Worm (Caenorhabditis elegans): Measurements from ENCODE around the gene srw-15.

Gene srw-15

DNA sequence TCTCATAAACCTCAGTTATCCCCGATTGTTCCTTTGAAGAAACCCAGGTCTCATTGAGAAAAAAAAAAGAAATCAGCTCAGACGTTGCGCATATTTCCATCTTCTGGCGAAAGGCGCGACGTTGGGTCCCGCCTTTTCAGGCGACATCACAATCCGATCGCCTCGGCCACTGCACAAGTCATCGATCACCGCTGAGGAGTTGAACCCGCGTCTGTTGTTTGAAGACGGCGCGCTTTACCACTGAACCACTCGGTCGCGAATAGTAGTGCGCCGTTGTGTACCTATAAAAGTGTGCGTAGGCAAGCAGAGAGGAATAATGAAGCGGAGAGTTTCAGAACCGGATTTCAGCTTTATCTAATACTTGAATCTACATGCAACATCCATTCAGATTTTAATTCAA lies 39.4 kb upstream of the srw-15 start, which contains the start of gene Y75B12B.11 (continued):
- peak; percentile 95 for TF ChIP-seq mes-4 (tag; optimal IDR thresholded peaks at IDR 0.05)
- TF ChIP-seq K12H6.12 (tag; optimal IDR thresholded peaks at IDR 0.05), result peak; percentile 83
- TF ChIP-seq F57C9.4 (tag; optimal IDR thresholded peaks at IDR 0.05), result peak; percentile 91
- TF ChIP-seq attf-3 (GFP tag; conservative IDR thresholded peaks at IDR 0.05), result peak; percentile 77
- TF ChIP-seq ztf-25 (GFP tag; IDR thresholded peaks at IDR 0.05), result peak; percentile 96
- TF ChIP-seq F33H1.4 (GFP tag; IDR thresholded peaks at IDR 0.05), result peak; percentile 62
- peak; percentile 73; the same call in 1 of the 2 replicates for TF ChIP-seq aptf-2 (GFP tag; conservative IDR thresholded peaks at IDR 0.05)
- TF ChIP-seq tbx-9 (tag; optimal IDR thresholded peaks at IDR 0.05; ENCODE audit: borderline replicate concordance), result peak; percentile 90
- TF ChIP-seq snpc-1.1 (tag; optimal IDR thresholded peaks at IDR 0.05; ENCODE audit: insufficient read depth), result peak; percentile 81
- peak; percentile 73 for TF ChIP-seq nhr-80 (tag; optimal IDR thresholded peaks at IDR 0.05)
- no peak for TF ChIP-seq pha-4 (tag; optimal IDR thresholded peaks at IDR 0.05)
- peak; percentile 93 for TF ChIP-seq hmg-20 (GFP tag; IDR thresholded peaks at IDR 0.05)
- TF ChIP-seq ceh-100 (GFP tag; IDR thresholded peaks at IDR 0.05), result peak; percentile 85
- TF ChIP-seq C06A6.2 (GFP tag; conservative IDR thresholded peaks at IDR 0.05), result peak; percentile 80
- peak; percentile 92 for TF ChIP-seq madf-6 (GFP tag; IDR thresholded peaks at IDR 0.05)
- TF ChIP-seq attf-6 (GFP tag; IDR thresholded peaks at IDR 0.05), result peak; percentile 93
- TF ChIP-seq Y53G8AR.9 (GFP tag; conservative IDR thresholded peaks at IDR 0.05), result peak; percentile 95
- no peak for TF ChIP-seq nfya-1 (tag; optimal IDR thresholded peaks at IDR 0.05; ENCODE audit: borderline replicate concordance, insufficient read depth)
- TF ChIP-seq F22D6.2 (tag; optimal IDR thresholded peaks at IDR 0.05), result peak; percentile 82
- peak; percentile 91 for TF ChIP-seq T07F8.4 (tag; optimal IDR thresholded peaks at IDR 0.05)
- peak; percentile 98 for TF ChIP-seq T26A5.8 (tag; optimal IDR thresholded peaks at IDR 0.05)
- peak; percentile 87 for TF ChIP-seq ets-4 (GFP tag; optimal IDR thresholded peaks at IDR 0.05)
- peak; percentile 96 for TF ChIP-seq ceh-58 (GFP tag; IDR thresholded peaks at IDR 0.05)
- TF ChIP-seq egrh-3 (GFP tag; IDR thresholded peaks at IDR 0.05), result peak; percentile 78
- TF ChIP-seq hrde-1 (tag; optimal IDR thresholded peaks at IDR 0.05; ENCODE audit: borderline replicate concordance), result peak; percentile 97
- TF ChIP-seq dpl-1 (GFP tag; optimal IDR thresholded peaks at IDR 0.05), result peak; percentile 49
- TF ChIP-seq madf-3 (GFP tag; IDR thresholded peaks at IDR 0.05), result peak; percentile 88
- TF ChIP-seq F23B12.7 (tag; optimal IDR thresholded peaks at IDR 0.05; ENCODE audit: insufficient read depth), result peak; percentile 89
- peak; percentile 95 for TF ChIP-seq rcor-1 (GFP tag; IDR thresholded peaks at IDR 0.05)
- TF ChIP-seq attf-5 (GFP tag; optimal IDR thresholded peaks at IDR 0.05), result peak; percentile 89
- peak; percentile 95 for TF ChIP-seq ztf-26 (tag; optimal IDR thresholded peaks at IDR 0.05)
- TF ChIP-seq efl-1 (GFP tag; optimal IDR thresholded peaks at IDR 0.05), result peak; percentile 62
- TF ChIP-seq let-526 (GFP tag; IDR thresholded peaks at IDR 0.05), result peak; percentile 94
- peak; percentile 98 for TF ChIP-seq B0336.3 (GFP tag; IDR thresholded peaks at IDR 0.05)
- 0 out of 2 replicates have a peak, but pooled peaks have one; percentile 60 for TF ChIP-seq sea-2 (GFP tag; IDR thresholded peaks at IDR 0.05)
- TF ChIP-seq D2030.7 (GFP tag; IDR thresholded peaks at IDR 0.05), result peak; percentile 96
- TF ChIP-seq let-607 (tag; optimal IDR thresholded peaks at IDR 0.05), result peak; percentile 66 to 83
- TF ChIP-seq ztf-6 (GFP tag; IDR thresholded peaks at IDR 0.05), result 0 out of 2 replicates have a peak, but pooled peaks have one; percentile 75
- TF ChIP-seq B0261.1 (tag; optimal IDR thresholded peaks at IDR 0.05), result peak; percentile 97
- peak; percentile 98 for TF ChIP-seq athp-1 (tag; optimal IDR thresholded peaks at IDR 0.05)
- peak; percentile 95 for TF ChIP-seq atf-7 (tag; optimal IDR thresholded peaks at IDR 0.05)
- peak; percentile 96 for TF ChIP-seq repo-1 (tag; optimal IDR thresholded peaks at IDR 0.05)
- peak; percentile 88 for TF ChIP-seq B0035.1 (tag; optimal IDR thresholded peaks at IDR 0.05)
- TF ChIP-seq nfya-2 (GFP tag; IDR thresholded peaks at IDR 0.05), result peak; percentile 90; the same call in 1 of the 2 replicates
- peak; percentile 96 for TF ChIP-seq egl-44 (GFP tag; IDR thresholded peaks at IDR 0.05)
- TF ChIP-seq dpff-1 (tag; optimal IDR thresholded peaks at IDR 0.05), result peak; percentile 72
- no peak for TF ChIP-seq unc-62 (GFP tag; optimal IDR thresholded peaks at IDR 0.05)
- TF ChIP-seq lsl-1 (GFP tag; optimal IDR thresholded peaks at IDR 0.05), result peak; percentile 83

Measured in whole organism, young adult.